Worm (Caenorhabditis elegans) whole organism, late embryonic: ENCODE data around the gene F10C1.9.

Experiments
- C08G9.2 ChIP-seq: sonication (generic microtip); optimal IDR thresholded peaks from 2 replicates; lab custom pipeline; 2016; ENCODE audit warnings: mild to moderate bottlenecking, missing genetic modification characterization, moderate library complexity, missing compliant biosample characterization
- C38D4.7 ChIP-seq: fragments of 200-800 bp; sonication (Bioruptor generic); optimal IDR thresholded peaks from 2 replicates; lab custom pipeline; 2018; ENCODE audit warnings: mild to moderate bottlenecking, missing genetic modification characterization, moderate library complexity, missing compliant biosample characterization
- F13H6.1 ChIP-seq: sonication (generic microtip); optimal IDR thresholded peaks from 2 replicates; lab custom pipeline; 2016; ENCODE audit warnings: missing genetic modification characterization, missing compliant biosample characterization
- K02D7.2 ChIP-seq: sonication (generic microtip); optimal IDR thresholded peaks from 2 replicates; lab custom pipeline; 2017; ENCODE audit warnings: mild to moderate bottlenecking, missing genetic modification characterization, missing compliant biosample characterization
- T23F11.4 ChIP-seq: fragments of 200-800 bp; sonication (Bioruptor generic); optimal IDR thresholded peaks from 2 replicates; lab custom pipeline; 2018; ENCODE audit warnings: mild to moderate bottlenecking, missing genetic modification characterization, missing compliant biosample characterization
- Y22D7AL.16 ChIP-seq: sonication (generic microtip); optimal IDR thresholded peaks from 2 replicates; lab custom pipeline; 2016; ENCODE audit warnings: missing genetic modification characterization, missing compliant biosample characterization
- ahr-1 ChIP-seq: sonication (generic microtip); optimal IDR thresholded peaks from 2 replicates; lab custom pipeline; 2016; ENCODE audit warnings: missing genetic modification characterization, missing compliant biosample characterization
- ceh-14 ChIP-seq: sonication (generic microtip); optimal IDR thresholded peaks from 2 replicates; lab custom pipeline; 2016; ENCODE audit warnings: missing genotype, missing genetic modification characterization, missing compliant biosample characterization
- ceh-19 ChIP-seq: fragments of 200-800 bp; sonication (Bioruptor generic); optimal IDR thresholded peaks from 2 replicates; lab custom pipeline; 2018; ENCODE audit warnings: mild to moderate bottlenecking, missing genetic modification characterization, missing compliant biosample characterization
- ceh-2 ChIP-seq: sonication (generic microtip); optimal IDR thresholded peaks from 2 replicates; lab custom pipeline; 2016; ENCODE audit warnings: missing genotype, missing genetic modification characterization, missing compliant biosample characterization
- ceh-22 ChIP-seq: sonication (generic microtip); optimal IDR thresholded peaks from 2 replicates; lab custom pipeline; 2017; ENCODE audit warnings: missing biosample characterization, missing genetic modification characterization
- ceh-31 ChIP-seq: sonication (generic microtip); optimal IDR thresholded peaks from 2 replicates; lab custom pipeline; 2016; ENCODE audit warnings: missing genetic modification characterization, missing compliant biosample characterization
- ceh-34 ChIP-seq: sonication (generic microtip); optimal IDR thresholded peaks from 2 replicates; lab custom pipeline; 2016; ENCODE audit warnings: mild to moderate bottlenecking, missing genetic modification characterization, missing compliant biosample characterization
- ceh-9 ChIP-seq: sonication (generic microtip); optimal IDR thresholded peaks from 2 replicates; lab custom pipeline; 2016; ENCODE audit warnings: mild to moderate bottlenecking, missing genetic modification characterization, inconsistent platforms, missing compliant biosample characterization
- che-1 ChIP-seq: sonication (generic microtip); optimal IDR thresholded peaks from 2 replicates; lab custom pipeline; 2016; ENCODE audit warnings: mild to moderate bottlenecking, missing genetic modification characterization, missing compliant biosample characterization
- dve-1 ChIP-seq: sonication (generic microtip); optimal IDR thresholded peaks from 2 replicates; lab custom pipeline; 2017; ENCODE audit warnings: antibody characterized with exemption, mild to moderate bottlenecking, missing genetic modification characterization, missing compliant biosample characterization
- elt-4 ChIP-seq: sonication (generic microtip); optimal IDR thresholded peaks from 2 replicates; lab custom pipeline; 2016; ENCODE audit warnings: missing genetic modification characterization, missing compliant biosample characterization
- fkh-10 ChIP-seq: fragments of 150-350 bp; optimal IDR thresholded peaks from 2 replicates; lab custom pipeline; 2014; ENCODE audit warnings: missing biosample characterization, missing genetic modification reagents, missing genetic modification characterization
- fkh-6 ChIP-seq: sonication (generic microtip); optimal IDR thresholded peaks from 2 replicates; lab custom pipeline; 2016; ENCODE audit warnings: missing genetic modification characterization, missing compliant biosample characterization
- gmeb-2 ChIP-seq: sonication (generic microtip); optimal IDR thresholded peaks from 2 replicates; lab custom pipeline; 2016; ENCODE audit warnings: missing genetic modification characterization, inconsistent platforms, missing compliant biosample characterization
- hlh-13 ChIP-seq: fragments of 200-800 bp; sonication (Bioruptor generic); optimal IDR thresholded peaks from 2 replicates; lab custom pipeline; 2018; ENCODE audit warnings: mild to moderate bottlenecking, missing genetic modification characterization, missing compliant biosample characterization
- hlh-30 ChIP-seq: sonication (generic microtip); optimal IDR thresholded peaks from 2 replicates; lab custom pipeline; 2017; ENCODE audit warnings: antibody characterized with exemption, missing genetic modification characterization, missing compliant biosample characterization; ENCODE audit not compliant: insufficient read depth
- hlh-6 ChIP-seq: sonication (generic microtip); optimal IDR thresholded peaks from 2 replicates; lab custom pipeline; 2016; ENCODE audit warnings: missing genotype, missing genetic modification characterization, missing compliant biosample characterization
- hlh-8 ChIP-seq: sonication (generic microtip); optimal IDR thresholded peaks from 2 replicates; lab custom pipeline; 2016; ENCODE audit warnings: missing genotype, missing genetic modification characterization, missing compliant biosample characterization
- lim-6 ChIP-seq: sonication (generic microtip); optimal IDR thresholded peaks from 2 replicates; lab custom pipeline; 2016; ENCODE audit warnings: missing genetic modification characterization, missing compliant biosample characterization
- lin-11 ChIP-seq: fragments of 200-800 bp; sonication (Bioruptor generic); optimal IDR thresholded peaks from 2 replicates; lab custom pipeline; 2018; ENCODE audit warnings: mild to moderate bottlenecking, missing genetic modification characterization, missing compliant biosample characterization
- nfya-1 ChIP-seq: sonication (generic microtip); optimal IDR thresholded peaks from 2 replicates; lab custom pipeline; 2017; ENCODE audit warnings: missing genetic modification characterization, mild to moderate bottlenecking, missing compliant biosample characterization, antibody characterized with exemption, moderate library complexity
- nhr-11 ChIP-seq: fragments of 150-350 bp; optimal IDR thresholded peaks from 2 replicates; lab custom pipeline; 2014; ENCODE audit warnings: missing biosample characterization, missing genetic modification characterization
- odd-2 ChIP-seq: sonication (generic microtip); optimal IDR thresholded peaks from 2 replicates; lab custom pipeline; 2017; ENCODE audit warnings: antibody characterized with exemption, mild to moderate bottlenecking, missing genetic modification characterization, missing compliant biosample characterization
- pag-3 ChIP-seq: sonication (generic microtip); optimal IDR thresholded peaks from 2 replicates; lab custom pipeline; 2016; ENCODE audit warnings: missing compliant biosample characterization, missing genetic modification characterization, borderline replicate concordance
- pqm-1 ChIP-seq: sonication (generic microtip); optimal IDR thresholded peaks from 2 replicates; lab custom pipeline; 2016; ENCODE audit warnings: missing genetic modification characterization, missing compliant biosample characterization
- pros-1 ChIP-seq: fragments of 150-350 bp; optimal IDR thresholded peaks from 2 replicates; lab custom pipeline; 2014; ENCODE audit warnings: missing biosample characterization, missing genetic modification reagents, missing genetic modification characterization
- rnt-1 ChIP-seq: sonication (generic microtip); optimal IDR thresholded peaks from 2 replicates; lab custom pipeline; 2016; ENCODE audit warnings: missing genetic modification characterization, missing compliant biosample characterization
- sdc-2 ChIP-seq: sonication (generic microtip); optimal IDR thresholded peaks from 2 replicates; lab custom pipeline; 2016; ENCODE audit warnings: missing genotype, missing genetic modification characterization, missing compliant biosample characterization
- tbx-2 ChIP-seq: sonication (generic microtip); optimal IDR thresholded peaks from 2 replicates; lab custom pipeline; 2016; ENCODE audit warnings: missing genetic modification characterization, missing compliant biosample characterization
- tbx-7 ChIP-seq: sonication (generic microtip); optimal IDR thresholded peaks from 2 replicates; lab custom pipeline; 2016; ENCODE audit warnings: missing genotype, missing genetic modification characterization, missing compliant biosample characterization
- unc-86 ChIP-seq: sonication (generic microtip); optimal IDR thresholded peaks from 2 replicates; lab custom pipeline; 2016; ENCODE audit warnings: missing genetic modification characterization, missing compliant biosample characterization
- zip-5 ChIP-seq: sonication (generic microtip); optimal IDR thresholded peaks from 2 replicates; lab custom pipeline; 2016; ENCODE audit warnings: missing genetic modification characterization, missing compliant biosample characterization

F10C1.9 gene

ce11 chrII:5738795-5739194 lies 6.3 kb downstream of the F10C1.9 start, which contains the start of gene hlh-14:
Gene hlh-14, minus strand, starts transcription at chrII:5738895.
- TF ChIP-seq F13H6.1 (no peak), ceh-31 (tag; lab: Kevin White, UChicago) (no peak), ceh-34 (no peak), hlh-8 (tag; lab: Kevin White, UChicago) (no peak), ceh-2 (tag; lab: Kevin White, UChicago) (no peak), sdc-2 (tag; lab: Kevin White, UChicago) (no peak), fkh-6 (no peak), hlh-6 (tag; lab: Kevin White, UChicago) (no peak), pag-3 (tag; lab: Kevin White, UChicago) (no peak), hlh-13 (no peak), ceh-19 (no peak), pqm-1 (tag; lab: Kevin White, UChicago) (no peak), hlh-30 (tag; lab: Kevin White, UChicago) (no peak), zip-5 (no peak), che-1 (tag; lab: Kevin White, UChicago) (no peak), C38D4.7 (GFP tag; lab: Kevin White, UChicago) (no peak), lim-6 (tag; lab: Kevin White, UChicago) (no peak), elt-4 (tag; lab: Kevin White, UChicago) (no peak), lin-11 (tag; lab: Kevin White, UChicago) (no peak)

ce11 chrII:5736599-5736998 lies 8.5 kb downstream of the F10C1.9 start:
- TF ChIP-seq fkh-10, result no peak
- no peak for TF ChIP-seq unc-86 (tag; lab: Kevin White, UChicago)
- no peak for TF ChIP-seq tbx-7 (tag; lab: Kevin White, UChicago)
- TF ChIP-seq lim-6 (tag; lab: Kevin White, UChicago), result no peak
- TF ChIP-seq pros-1 (tag; lab: Kevin White, UChicago), result no peak
- no peak for TF ChIP-seq ceh-19
- TF ChIP-seq ceh-34, result no peak
- no peak for TF ChIP-seq ceh-31 (tag; lab: Kevin White, UChicago)
- TF ChIP-seq ceh-22 (tag; lab: Kevin White, UChicago), result no peak
- TF ChIP-seq T23F11.4, result no peak
- TF ChIP-seq nhr-11 (tag; lab: Kevin White, UChicago), result no peak
- no peak for TF ChIP-seq C08G9.2 (tag; lab: Kevin White, UChicago)
- TF ChIP-seq C38D4.7 (GFP tag; lab: Kevin White, UChicago), result no peak
- TF ChIP-seq pag-3 (tag; lab: Kevin White, UChicago), result no peak
- no peak for TF ChIP-seq ceh-9 (tag; lab: Kevin White, UChicago)
- no peak for TF ChIP-seq che-1 (tag; lab: Kevin White, UChicago)
- no peak for TF ChIP-seq hlh-30 (tag; lab: Kevin White, UChicago)
- TF ChIP-seq, all 69 proteins: peak for 0

- TF ChIP-seq odd-2 (tag; lab: Kevin White, UChicago) (no peak), Y22D7AL.16 (no peak), lim-6 (tag; lab: Kevin White, UChicago) (no peak), K02D7.2 (tag; lab: Kevin White, UChicago) (no peak), gmeb-2 (tag; lab: Kevin White, UChicago) (no peak), unc-86 (tag; lab: Kevin White, UChicago) (no peak), dve-1 (tag; lab: Kevin White, UChicago) (no peak), tbx-2 (tag; lab: Kevin White, UChicago) (no peak), hlh-6 (tag; lab: Kevin White, UChicago) (no peak)
Observed at ce11 chrII:5735744-5736143, 9.3 kb downstream of the F10C1.9 start.

ce11 chrII:5734883-5735282 lies 10.2 kb downstream of the F10C1.9 start:
- TF ChIP-seq ceh-14, result no peak
- TF ChIP-seq ceh-19, result no peak
- no peak for TF ChIP-seq T23F11.4
- TF ChIP-seq rnt-1 (tag; lab: Kevin White, UChicago), result no peak
- no peak for TF ChIP-seq ceh-31 (tag; lab: Kevin White, UChicago)
- TF ChIP-seq nfya-1 (tag; lab: Kevin White, UChicago), result no peak
- TF ChIP-seq ahr-1 (tag; lab: Kevin White, UChicago), result no peak
